Fruit fly (Drosophila melanogaster): ENCODE measurements around the gene CG3817.

The CG3817 gene

DNA sequence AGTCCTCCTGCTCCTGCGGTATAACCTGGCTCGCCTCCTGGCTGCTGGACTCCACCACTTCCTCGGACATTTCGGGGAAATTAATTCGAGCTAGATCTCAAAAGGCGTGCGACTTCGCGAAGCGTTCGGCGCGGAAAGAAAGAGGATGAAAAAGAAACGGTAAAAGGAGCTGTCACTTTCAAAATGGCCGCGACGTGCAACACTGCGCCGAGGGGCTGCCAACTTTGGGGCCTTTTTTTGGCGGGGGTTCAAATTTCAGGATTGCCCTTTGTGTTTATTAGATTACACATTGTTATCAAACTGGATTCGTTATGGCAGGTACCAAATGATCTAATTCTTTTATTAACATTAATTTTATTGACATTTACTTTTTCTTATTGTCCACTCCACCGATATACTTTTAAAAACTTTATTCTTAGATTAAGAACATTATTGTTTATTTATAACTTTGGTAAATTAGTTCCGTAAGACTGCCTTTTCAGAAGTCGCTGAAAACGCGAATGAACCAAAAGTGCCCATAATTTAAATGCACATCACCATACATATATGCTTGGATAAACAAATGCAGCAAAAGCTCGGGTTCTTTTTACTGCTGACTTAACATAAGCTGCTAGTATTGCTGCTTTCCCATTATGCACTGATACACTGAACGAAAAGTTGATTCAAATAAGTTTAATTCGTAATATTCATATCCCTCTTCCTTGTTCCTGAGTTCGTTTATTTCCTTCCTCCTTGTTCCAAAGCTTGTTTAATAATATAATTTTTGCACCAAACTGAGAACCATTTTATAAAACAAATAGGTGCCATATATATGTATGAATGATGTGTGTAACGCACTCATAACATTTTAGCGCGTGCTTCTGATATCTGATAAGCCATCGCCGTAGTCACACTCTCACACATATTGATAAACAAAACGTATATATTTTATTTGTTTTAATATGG, 3.1 kb downstream of the CG3817 start, which contains the start of gene RpS5b (continued):
- TF ChIP-seq nom (GFP tag; optimal IDR thresholded peaks at IDR 0.05) (peak; percentile 43), phol (tag; optimal IDR thresholded peaks at IDR 0.05) (peak; percentile 75), Camta (GFP tag; optimal IDR thresholded peaks at IDR 0.05) (no peak), Opbp (GFP tag; IDR thresholded peaks at IDR 0.05; ENCODE audit: partially characterized antibody) (no peak), prd (optimal IDR thresholded peaks at IDR 0.05) (no peak), prd (GFP tag; IDR thresholded peaks at IDR 0.05) (no peak), Rfx (GFP tag; IDR thresholded peaks at IDR 0.05) (peak; percentile 34; the same call in 1 of the 2 replicates), CG8944 (GFP tag; optimal IDR thresholded peaks at IDR 0.05) (no peak), Oaz (GFP tag; IDR thresholded peaks at IDR 0.05) (no peak), Hr78 (GFP tag; optimal IDR thresholded peaks at IDR 0.05) (no peak), CG7839 (tag; optimal IDR thresholded peaks at IDR 0.05) (no peak), CG11085 (GFP tag; IDR thresholded peaks at IDR 0.05) (no peak), mam (GFP tag; optimal IDR thresholded peaks at IDR 0.05) (no peak), Drgx (GFP tag; IDR thresholded peaks at IDR 0.05) (no peak)

DNA sequence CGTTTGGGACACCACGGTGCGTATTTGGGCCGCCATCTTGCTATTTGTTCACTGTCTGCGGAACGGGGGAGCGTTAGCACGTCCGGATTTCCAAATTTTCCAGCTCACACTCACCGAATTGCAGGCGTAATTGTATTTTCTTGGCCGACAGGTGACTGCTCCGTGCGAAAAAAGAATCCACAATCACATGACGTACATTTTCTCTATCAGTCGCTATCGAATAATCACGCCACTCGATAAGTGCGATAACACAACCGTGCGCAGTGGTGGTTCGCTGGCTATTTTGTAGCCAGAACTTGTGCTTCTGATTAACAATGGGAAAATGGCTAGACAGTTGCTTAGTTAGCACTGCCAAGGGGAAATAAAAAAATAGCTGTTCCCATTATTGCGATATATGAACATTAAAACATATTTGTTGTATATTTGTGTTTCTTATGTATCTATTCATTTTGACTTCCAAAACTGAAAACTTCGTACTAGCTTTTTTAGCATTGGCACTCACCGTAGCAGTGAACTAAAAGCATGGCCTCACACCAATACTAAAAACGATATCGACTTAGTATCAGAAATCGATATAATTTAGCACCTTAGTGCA, 5.4 kb downstream of the CG3817 start, which contains the start of gene VhaPPA1-1:
Gene VhaPPA1-1 (minus strand): TSS at position 225 of the 595 bp plus-strand sequence.
- TF ChIP-seq CG10267 (tag; optimal IDR thresholded peaks at IDR 0.05) (peak; percentile 66), CG10147 (GFP tag; optimal IDR thresholded peaks at IDR 0.05) (peak; percentile 58), Hmr (GFP tag; optimal IDR thresholded peaks at IDR 0.05) (peak; percentile 43), NfI (GFP tag; optimal IDR thresholded peaks at IDR 0.05) (peak; percentile 14), lilli (GFP tag; optimal IDR thresholded peaks at IDR 0.05) (peak; percentile 22), CG1792 (GFP tag; optimal IDR thresholded peaks at IDR 0.05) (peak; percentile 8), CG6654 (GFP tag; optimal IDR thresholded peaks at IDR 0.05) (no peak), chn (GFP tag; optimal IDR thresholded peaks at IDR 0.05) (no peak), MBD-R2 (GFP tag; IDR thresholded peaks at IDR 0.05) (peak; percentile 44; the same call in 1 of the 2 replicates), CG14441 (GFP tag; IDR thresholded peaks at IDR 0.05) (no peak), CG12155 (GFP tag; optimal IDR thresholded peaks at IDR 0.05) (no peak), en (GFP tag; optimal IDR thresholded peaks at IDR 0.05) (no peak), fru (optimal IDR thresholded peaks at IDR 0.05) (no peak), pzg (GFP tag; optimal IDR thresholded peaks at IDR 0.05) (peak; percentile 84), Pdp1 (GFP tag; optimal IDR thresholded peaks at IDR 0.05) (peak in 1 of 2 experiments; percentile 39), CG15011 (GFP tag; optimal IDR thresholded peaks at IDR 0.05) (no peak), Sry-δ (GFP tag; optimal IDR thresholded peaks at IDR 0.05) (peak; percentile 86), Nf-YC (tag; optimal IDR thresholded peaks at IDR 0.05) (peak; percentile 60), Chrac-16 (GFP tag; optimal IDR thresholded peaks at IDR 0.05) (peak; percentile 1), zen (tag; optimal IDR thresholded peaks at IDR 0.05) (peak; percentile 52), CG18262 (tag; optimal IDR thresholded peaks at IDR 0.05) (no peak), CG10321 (GFP tag; IDR thresholded peaks at IDR 0.05) (no peak), CG14860 (GFP tag; IDR thresholded peaks at IDR 0.05; ENCODE audit: partially characterized antibody) (peak; percentile 68; the same call in 2 of the 3 replicates), so (GFP tag; IDR thresholded peaks at IDR 0.05) (no peak), CG11085 (GFP tag; IDR thresholded peaks at IDR 0.05) (no peak), CTCF (GFP tag; optimal IDR thresholded peaks at IDR 0.05) (peak; percentile 37), mld (GFP tag; IDR thresholded peaks at IDR 0.05; ENCODE audit: partially characterized antibody) (no peak), CG8359 (GFP tag; optimal IDR thresholded peaks at IDR 0.05; ENCODE audit: borderline replicate concordance) (no peak), CG2116 (GFP tag; optimal IDR thresholded peaks at IDR 0.05) (peak; percentile 99), exex (tag; optimal IDR thresholded peaks at IDR 0.05) (peak; percentile 17), CG4854 (GFP tag; optimal IDR thresholded peaks at IDR 0.05) (no peak), pan (optimal IDR thresholded peaks at IDR 0.05) (no peak), pan (GFP tag; optimal IDR thresholded peaks at IDR 0.05 in 1 of 2, IDR thresholded peaks at IDR 0.05 in 1 of 2) (peak in 1 of 2 experiments; percentile 11), Max (GFP tag; optimal IDR thresholded peaks at IDR 0.05) (peak; percentile 3), Ada2b (GFP tag; IDR thresholded peaks at IDR 0.05) (0 out of 2 replicates have a peak, but pooled peaks have one; percentile 14)
